Fruit fly (Drosophila melanogaster): ENCODE measurements around the gene CG34293.

CG34293 gene

DNA sequence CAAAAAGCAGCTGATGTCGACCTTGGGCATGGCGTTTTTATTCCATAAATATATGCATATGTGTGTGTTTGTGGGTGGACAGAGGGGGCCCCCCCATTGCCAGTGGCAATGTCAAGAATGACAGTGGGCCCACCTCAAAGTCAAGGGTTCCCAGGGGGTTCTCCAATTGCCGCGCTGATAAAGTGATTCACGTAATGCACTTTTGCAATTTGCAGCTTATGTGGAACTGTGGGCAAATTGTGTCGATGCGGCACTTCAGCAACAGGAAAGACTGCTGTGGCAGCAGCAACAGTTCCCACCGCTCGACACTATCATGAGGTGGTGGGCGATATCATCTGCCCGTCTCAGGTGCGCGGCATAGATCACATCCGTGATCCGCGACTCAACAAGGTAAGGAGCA is 11.4 kb downstream of the CG34293 start:
- no peak for TF ChIP-seq Smox (GFP tag; optimal IDR thresholded peaks at IDR 0.05)
- no peak for TF ChIP-seq fkh (GFP tag; optimal IDR thresholded peaks at IDR 0.05)
- TF ChIP-seq Eip78C (GFP tag): no peak
- TF ChIP-seq ss (GFP tag; optimal IDR thresholded peaks at IDR 0.05): no peak
- TF ChIP-seq Hr39 (GFP tag; optimal IDR thresholded peaks at IDR 0.05): no peak
- no peak for TF ChIP-seq esn (GFP tag; optimal IDR thresholded peaks at IDR 0.05)
- no peak for TF ChIP-seq CG34406 (GFP tag; optimal IDR thresholded peaks at IDR 0.05)

DNA sequence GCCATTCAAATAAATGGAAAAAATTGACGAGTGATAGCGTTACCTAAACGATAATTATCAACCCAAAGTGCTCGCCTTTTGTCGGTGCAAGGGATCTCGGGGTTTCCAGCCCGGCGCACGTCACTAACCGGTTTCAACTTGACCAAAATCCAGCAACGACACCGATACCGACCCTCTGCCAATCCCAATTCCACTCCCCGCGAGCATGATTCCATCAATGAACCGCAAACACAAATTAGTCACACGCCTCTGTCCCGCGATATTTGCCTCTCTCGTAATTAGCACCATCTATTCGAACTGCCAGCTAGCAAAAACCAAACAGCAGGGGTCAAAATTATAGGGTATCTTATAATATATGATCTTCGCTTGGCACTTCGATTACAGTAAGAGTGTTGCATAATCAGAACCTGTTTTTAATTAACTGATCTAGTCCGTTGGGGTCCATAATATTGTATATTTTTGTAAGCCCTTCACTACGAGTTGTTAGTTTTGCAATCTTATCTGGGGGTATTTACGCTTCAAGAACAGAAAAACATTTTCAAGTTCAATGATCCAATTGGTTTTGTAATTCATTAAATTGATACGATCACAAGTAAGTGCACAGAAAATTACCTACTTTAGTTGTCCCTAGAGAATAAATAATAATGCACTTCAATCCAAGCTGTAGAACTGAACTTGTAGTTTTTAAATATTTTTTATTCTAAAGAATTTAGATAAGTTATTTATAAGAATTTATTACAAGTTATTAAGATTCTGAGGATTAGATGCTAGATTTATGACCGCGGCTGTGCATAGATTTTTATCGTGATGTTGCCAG is 12.1 kb downstream of the CG34293 start:
- peak in 1 of 2 experiments; percentile 63 for TF ChIP-seq salr (GFP tag; optimal IDR thresholded peaks at IDR 0.05)
- no peak for TF ChIP-seq CG31627 (GFP tag; optimal IDR thresholded peaks at IDR 0.05)
- peak; percentile 29 for TF ChIP-seq CG10631 (GFP tag; optimal IDR thresholded peaks at IDR 0.05)
- peak; percentile 7 for TF ChIP-seq Eip75B (GFP tag; optimal IDR thresholded peaks at IDR 0.05)
- peak; percentile 3 for TF ChIP-seq CG3919 (GFP tag; optimal IDR thresholded peaks at IDR 0.05)
- peak; percentile 6 for TF ChIP-seq CG8632 (GFP tag; optimal IDR thresholded peaks at IDR 0.05)
- TF ChIP-seq CG4318 (GFP tag; optimal IDR thresholded peaks at IDR 0.05): peak; percentile 28
- TF ChIP-seq CG6854 (GFP tag; optimal IDR thresholded peaks at IDR 0.05): no peak
- no peak for TF ChIP-seq eg (GFP tag; IDR thresholded peaks at IDR 0.05)
- no peak for TF ChIP-seq CG11762 (GFP tag; optimal IDR thresholded peaks at IDR 0.05; ENCODE audit: insufficient read depth)
- peak; percentile 42 for TF ChIP-seq Hr4 (GFP tag; optimal IDR thresholded peaks at IDR 0.05)
- no peak for TF ChIP-seq Hr38 (GFP tag; optimal IDR thresholded peaks at IDR 0.05)
- TF ChIP-seq CG1621 (tag; optimal IDR thresholded peaks at IDR 0.05): no peak
- peak; percentile 7 for TF ChIP-seq CG6276 (GFP tag; optimal IDR thresholded peaks at IDR 0.05)
- TF ChIP-seq achi (GFP tag; optimal IDR thresholded peaks at IDR 0.05): peak; percentile 38
- TF ChIP-seq net (GFP tag; optimal IDR thresholded peaks at IDR 0.05): peak; percentile 1
- TF ChIP-seq Eip78C (GFP tag): peak; percentile 13
- TF ChIP-seq Smox (GFP tag; optimal IDR thresholded peaks at IDR 0.05): no peak
- no peak for TF ChIP-seq topi (GFP tag; optimal IDR thresholded peaks at IDR 0.05)
- TF ChIP-seq CG32006 (GFP tag; optimal IDR thresholded peaks at IDR 0.05): peak; percentile 70
- peak; percentile 41 for TF ChIP-seq esn (GFP tag; optimal IDR thresholded peaks at IDR 0.05)
- peak; percentile 38; the same call in 1 of the 3 replicates for TF ChIP-seq CG8119 (GFP tag; IDR thresholded peaks at IDR 0.05)
- TF ChIP-seq CG16779 (tag; optimal IDR thresholded peaks at IDR 0.05): no peak
- TF ChIP-seq fd59A (GFP tag; optimal IDR thresholded peaks at IDR 0.05): no peak
- peak; percentile 27 for TF ChIP-seq Sox14 (GFP tag; optimal IDR thresholded peaks at IDR 0.05)
- peak; percentile 38 for TF ChIP-seq pdm3 (GFP tag; optimal IDR thresholded peaks at IDR 0.05)
- peak; percentile 46 for TF ChIP-seq CG3032 (tag; optimal IDR thresholded peaks at IDR 0.05)
- TF ChIP-seq CG8319 (GFP tag; optimal IDR thresholded peaks at IDR 0.05): no peak
- TF ChIP-seq acj6 (GFP tag; optimal IDR thresholded peaks at IDR 0.05): peak; percentile 20
- TF ChIP-seq CG11902 (GFP tag; optimal IDR thresholded peaks at IDR 0.05): peak; percentile 0
- TF ChIP-seq fd85E (GFP tag; optimal IDR thresholded peaks at IDR 0.05): no peak
- no peak for TF ChIP-seq CG6808 (GFP tag; optimal IDR thresholded peaks at IDR 0.05)
- TF ChIP-seq Ets96B (tag; optimal IDR thresholded peaks at IDR 0.05): peak; percentile 10
- TF ChIP-seq fkh (GFP tag; optimal IDR thresholded peaks at IDR 0.05): peak; percentile 50
- TF ChIP-seq spab (GFP tag; optimal IDR thresholded peaks at IDR 0.05): peak; percentile 26
- TF ChIP-seq ss (GFP tag; optimal IDR thresholded peaks at IDR 0.05): no peak
- peak; percentile 24 for TF ChIP-seq CG10669 (GFP tag; optimal IDR thresholded peaks at IDR 0.05)
- no peak for TF ChIP-seq Hr39 (GFP tag; optimal IDR thresholded peaks at IDR 0.05)
- TF ChIP-seq OdsH (GFP tag; optimal IDR thresholded peaks at IDR 0.05): peak; percentile 29
- TF ChIP-seq Blimp-1 (GFP tag; optimal IDR thresholded peaks at IDR 0.05): no peak
- TF ChIP-seq CG34406 (GFP tag; optimal IDR thresholded peaks at IDR 0.05): peak; percentile 38
- TF ChIP-seq cyc (GFP tag; optimal IDR thresholded peaks at IDR 0.05): peak; percentile 17
- TF ChIP-seq CG6792 (GFP tag; optimal IDR thresholded peaks at IDR 0.05): no peak
- TF ChIP-seq vri (GFP tag; optimal IDR thresholded peaks at IDR 0.05): peak; percentile 35
- peak; percentile 65 for TF ChIP-seq svp (GFP tag)
- no peak for TF ChIP-seq CG15336 (GFP tag; IDR thresholded peaks at IDR 0.05)

Measured in whole organism, prepupa.